Worm (Caenorhabditis elegans) whole organism, L3 larva: ENCODE measurements around the gene F54D5.15.

Source experiments
- R02D3.7 ChIP-seq: fragments of 150-350 bp; optimal IDR thresholded peaks from 2 replicates; lab custom pipeline; 2014; ENCODE audit warnings: missing biosample characterization, missing genetic modification characterization
- ZK546.5 ChIP-seq: sonication (generic microtip); optimal IDR thresholded peaks from 2 replicates; lab custom pipeline; 2017; ENCODE audit warnings: missing biosample characterization, missing genetic modification characterization
- aly-2 ChIP-seq: fragments of 150-350 bp; optimal IDR thresholded peaks from 2 replicates; lab custom pipeline; 2014; ENCODE audit warnings: missing biosample characterization, missing genetic modification characterization
- ama-1 ChIP-seq: fragments of 150-350 bp; optimal IDR thresholded peaks from 2 replicates; lab custom pipeline; 2018
- ceh-16 ChIP-seq: sonication (generic microtip); optimal IDR thresholded peaks from 2 replicates; lab custom pipeline; 2017; ENCODE audit warnings: missing biosample characterization, missing genetic modification characterization
- ceh-28 ChIP-seq: fragments of 150-350 bp; optimal IDR thresholded peaks from 2 replicates; lab custom pipeline; 2014; ENCODE audit warnings: missing biosample characterization, missing genetic modification reagents, missing genetic modification characterization
- ceh-82 ChIP-seq: fragments of 150-350 bp; optimal IDR thresholded peaks from 2 replicates; lab custom pipeline; 2014; ENCODE audit warnings: missing biosample characterization, missing genetic modification characterization
- ceh-9 ChIP-seq: sonication (generic microtip); optimal IDR thresholded peaks from 2 replicates; lab custom pipeline; 2018; ENCODE audit warnings: missing biosample characterization, missing genetic modification characterization
- daf-12 ChIP-seq: fragments of 150-350 bp; optimal IDR thresholded peaks from 2 replicates; lab custom pipeline; 2014; ENCODE audit warnings: missing biosample characterization, missing genetic modification reagents, missing genetic modification characterization
- egl-27 ChIP-seq: sonication (generic microtip); optimal IDR thresholded peaks from 4 replicates; lab custom pipeline; 2017; ENCODE audit warnings: missing biosample characterization, missing genetic modification reagents, missing genetic modification characterization
- egl-5 ChIP-seq: fragments of 150-350 bp; optimal IDR thresholded peaks from 2 replicates; lab custom pipeline; 2017; ENCODE audit warnings: missing biosample characterization, missing genetic modification reagents, missing genetic modification characterization, inconsistent platforms
- elt-1 ChIP-seq: fragments of 150-350 bp; optimal IDR thresholded peaks from 2 replicates; lab custom pipeline; 2014; ENCODE audit warnings: missing biosample characterization, missing genetic modification characterization
- elt-2 ChIP-seq: sonication (generic microtip); optimal IDR thresholded peaks from 2 replicates; lab custom pipeline; 2016; ENCODE audit warnings: missing genetic modification reagents, mild to moderate bottlenecking, missing genetic modification characterization, missing compliant biosample characterization
- elt-3 ChIP-seq, 3 experiments: fragments of 150-350 bp in 1 of 3; sonication (generic microtip) in 2 of 3; optimal IDR thresholded peaks; 2 replicates in 2 of 3; 4 replicates in 1 of 3; lab custom pipeline; 2014 to 2017; ENCODE audit warnings: missing biosample characterization in 3 of 3, missing genetic modification characterization in 3 of 3
- eor-1 ChIP-seq, 2 experiments: fragments of 150-350 bp; optimal IDR thresholded peaks; 2 replicates each; lab custom pipeline; 2014 to 2018; ENCODE audit warnings: missing biosample characterization in 2 of 2, missing genetic modification characterization in 2 of 2
- fkh-10 ChIP-seq: sonication (generic microtip); optimal IDR thresholded peaks from 2 replicates; lab custom pipeline; 2017; ENCODE audit warnings: missing biosample characterization, missing genetic modification reagents, missing genetic modification characterization
- fkh-2 ChIP-seq: fragments of 150-350 bp; optimal IDR thresholded peaks from 2 replicates; lab custom pipeline; 2014; ENCODE audit warnings: missing biosample characterization, missing genetic modification reagents, missing genetic modification characterization
- fos-1 ChIP-seq: fragments of 150-350 bp; optimal IDR thresholded peaks from 2 replicates; lab custom pipeline; 2014; ENCODE audit warnings: missing biosample characterization, missing genetic modification characterization
- hmg-11 ChIP-seq: sonication (generic microtip); optimal IDR thresholded peaks from 2 replicates; lab custom pipeline; 2016; ENCODE audit warnings: missing genetic modification characterization, missing compliant biosample characterization
- jun-1 ChIP-seq: fragments of 150-350 bp; optimal IDR thresholded peaks from 2 replicates; lab custom pipeline; 2014; ENCODE audit warnings: missing biosample characterization, missing genetic modification reagents, missing genetic modification characterization
- lin-15B ChIP-seq: fragments of 150-350 bp; optimal IDR thresholded peaks from 2 replicates; lab custom pipeline; 2014; ENCODE audit warnings: missing biosample characterization, missing genetic modification characterization
- lin-39 ChIP-seq: fragments of 150-350 bp; optimal IDR thresholded peaks from 2 replicates; lab custom pipeline; 2018; ENCODE audit warnings: missing biosample characterization, missing genetic modification reagents, missing genetic modification characterization
- lsy-12 ChIP-seq: sonication (generic microtip); optimal IDR thresholded peaks from 2 replicates; lab custom pipeline; 2016; ENCODE audit warnings: mild to moderate bottlenecking, missing genetic modification characterization, missing compliant biosample characterization
- mdl-1 ChIP-seq: fragments of 150-350 bp; optimal IDR thresholded peaks from 2 replicates; lab custom pipeline; 2014; ENCODE audit warnings: missing biosample characterization, missing genetic modification characterization
- mml-1 ChIP-seq: fragments of 150-350 bp; sonication (generic microtip); optimal IDR thresholded peaks from 3 replicates; lab custom pipeline; 2014; ENCODE audit warnings: missing biosample characterization, missing genetic modification characterization
- nfya-1 ChIP-seq: sonication (generic microtip); optimal IDR thresholded peaks from 2 replicates; lab custom pipeline; 2017; ENCODE audit warnings: missing genetic modification characterization, mild to moderate bottlenecking, missing compliant biosample characterization, antibody characterized with exemption, moderate library complexity; ENCODE audit not compliant: insufficient read depth
- nhr-11 ChIP-seq: fragments of 150-350 bp; optimal IDR thresholded peaks from 2 replicates; lab custom pipeline; 2014; ENCODE audit warnings: missing biosample characterization, missing genetic modification characterization
- nhr-12 ChIP-seq: fragments of 150-350 bp; optimal IDR thresholded peaks from 2 replicates; lab custom pipeline; 2014; ENCODE audit warnings: missing biosample characterization, missing genetic modification characterization
- nhr-23 ChIP-seq: fragments of 150-350 bp; optimal IDR thresholded peaks from 2 replicates; lab custom pipeline; 2014; ENCODE audit warnings: missing biosample characterization, missing genetic modification reagents, missing genetic modification characterization
- nhr-237 ChIP-seq: fragments of 150-350 bp; optimal IDR thresholded peaks from 2 replicates; lab custom pipeline; 2014; ENCODE audit warnings: missing biosample characterization, missing genetic modification characterization
- nhr-25 ChIP-seq: sonication (generic microtip); optimal IDR thresholded peaks from 2 replicates; lab custom pipeline; 2017; ENCODE audit warnings: missing biosample characterization, missing genetic modification characterization
- nhr-28 ChIP-seq: fragments of 150-350 bp; optimal IDR thresholded peaks from 2 replicates; lab custom pipeline; 2014; ENCODE audit warnings: missing biosample characterization, missing genetic modification characterization
- nhr-43 ChIP-seq: sonication (generic microtip); optimal IDR thresholded peaks from 2 replicates; lab custom pipeline; 2016; ENCODE audit warnings: mild to moderate bottlenecking, missing genetic modification characterization, missing compliant biosample characterization; ENCODE audit not compliant: poor library complexity, severe bottlenecking
- nhr-67 ChIP-seq: fragments of 150-350 bp; optimal IDR thresholded peaks from 2 replicates; lab custom pipeline; 2014; ENCODE audit warnings: missing biosample characterization, missing genetic modification characterization
- nhr-76 ChIP-seq: fragments of 150-350 bp; sonication (generic microtip); optimal IDR thresholded peaks from 5 replicates; lab custom pipeline; 2014; ENCODE audit warnings: missing biosample characterization, missing genetic modification characterization
- nhr-77 ChIP-seq: fragments of 150-350 bp; optimal IDR thresholded peaks from 2 replicates; lab custom pipeline; 2014; ENCODE audit warnings: missing biosample characterization, missing genetic modification characterization
- pha-4 ChIP-seq: fragments of 150-350 bp; optimal IDR thresholded peaks from 2 replicates; lab custom pipeline; 2014; ENCODE audit warnings: missing biosample characterization, missing genetic modification reagents, missing genetic modification characterization
- pqm-1 ChIP-seq: fragments of 150-350 bp; optimal IDR thresholded peaks from 2 replicates; lab custom pipeline; 2017; ENCODE audit warnings: missing biosample characterization, missing genetic modification characterization, inconsistent platforms
- sea-2 ChIP-seq: fragments of 150-350 bp; sonication (generic microtip); optimal IDR thresholded peaks from 4 replicates; lab custom pipeline; 2014; ENCODE audit warnings: missing biosample characterization, missing genetic modification reagents, missing genetic modification characterization
- skn-1 ChIP-seq: fragments of 150-350 bp; optimal IDR thresholded peaks from 2 replicates; lab custom pipeline; 2014; ENCODE audit warnings: missing biosample characterization, missing genetic modification characterization
- snpc-4 ChIP-seq: fragments of 150-350 bp; optimal IDR thresholded peaks from 2 replicates; lab custom pipeline; 2014; ENCODE audit warnings: missing biosample characterization, missing genetic modification characterization
- tbx-2 ChIP-seq: sonication (generic microtip); optimal IDR thresholded peaks from 2 replicates; lab custom pipeline; 2016; ENCODE audit warnings: mild to moderate bottlenecking, missing genetic modification characterization, missing compliant biosample characterization
- unc-39 ChIP-seq: sonication (generic microtip); optimal IDR thresholded peaks from 4 replicates; lab custom pipeline; 2017; ENCODE audit warnings: missing biosample characterization, missing genetic modification characterization
- unc-62 ChIP-seq: fragments of 150-350 bp; sonication (generic microtip); optimal IDR thresholded peaks from 4 replicates; lab custom pipeline; 2014; ENCODE audit warnings: missing biosample characterization, missing genetic modification reagents, missing genetic modification characterization
- zag-1 ChIP-seq: fragments of 150-350 bp; optimal IDR thresholded peaks from 2 replicates; lab custom pipeline; 2014; ENCODE audit warnings: missing biosample characterization, missing genetic modification characterization
- ztf-11 ChIP-seq: fragments of 150-350 bp; optimal IDR thresholded peaks from 2 replicates; lab custom pipeline; 2014; ENCODE audit warnings: missing biosample characterization, missing genetic modification characterization
- ztf-4 ChIP-seq: fragments of 150-350 bp; optimal IDR thresholded peaks from 2 replicates; lab custom pipeline; 2014; ENCODE audit warnings: missing biosample characterization, missing genetic modification characterization

F54D5.15 gene

ce11 chrII:11545299-11545951 lies 18.6 kb downstream of the F54D5.15 start, which contains the start of gene dnj-13:
Gene dnj-13 (plus strand): TSS chrII:11545701.
- TF ChIP-seq nhr-77 = peak; percentile 61
- no peak for TF ChIP-seq egl-5 (tag; lab: Kevin White, UChicago)
- peak; percentile 81 for TF ChIP-seq ceh-28 (tag; lab: Kevin White, UChicago)
- TF ChIP-seq ZK546.5 (tag; lab: Kevin White, UChicago) = peak; percentile 19
- TF ChIP-seq nfya-1 = peak; percentile 93
- TF ChIP-seq ceh-82 = peak; percentile 71
- TF ChIP-seq nhr-67 = no peak
- TF ChIP-seq elt-3 (tag; optimal IDR thresholded peaks at IDR 0.05; lab: Kevin White, UChicago) = no peak
- peak; percentile 71 for TF ChIP-seq lin-39 (tag; lab: Kevin White, UChicago)
- TF ChIP-seq nhr-28 (tag; lab: Kevin White, UChicago) = no peak
- peak; percentile 92 for TF ChIP-seq lin-15B
- no peak for TF ChIP-seq zag-1 (tag; lab: Kevin White, UChicago)
- peak; percentile 79 for TF ChIP-seq pqm-1
- TF ChIP-seq egl-27 = peak; percentile 91
- TF ChIP-seq nhr-237 (tag; lab: Kevin White, UChicago) = no peak
- peak; percentile 94 for TF ChIP-seq nhr-43 (tag; lab: Kevin White, UChicago)
- no peak for TF ChIP-seq daf-12 (tag; lab: Kevin White, UChicago)
- TF ChIP-seq ztf-4 (tag; lab: Kevin White, UChicago) = peak; percentile 72
- TF ChIP-seq tbx-2 (tag; lab: Kevin White, UChicago) = peak; percentile 84
- peak; percentile 87 for TF ChIP-seq ama-1 (lab: Kevin White, UChicago)
- TF ChIP-seq unc-39 (tag; lab: Kevin White, UChicago) = no peak
- TF ChIP-seq nhr-23 = peak; percentile 98
- no peak for TF ChIP-seq ztf-11
- no peak for TF ChIP-seq sea-2
- TF ChIP-seq ceh-16 (tag; lab: Kevin White, UChicago) = peak; percentile 30
- peak; percentile 69 for TF ChIP-seq R02D3.7 (tag; lab: Kevin White, UChicago)
- TF ChIP-seq nhr-12 (tag; lab: Kevin White, UChicago) = no peak
- peak; percentile 47 for TF ChIP-seq elt-1 (tag; lab: Kevin White, UChicago)
- TF ChIP-seq mml-1 (tag; lab: Kevin White, UChicago) = no peak
- peak; percentile 91 for TF ChIP-seq nhr-25 (tag; lab: Kevin White, UChicago)
- peak in 1 of 2 experiments; percentile 84 for TF ChIP-seq eor-1 (tag; optimal IDR thresholded peaks at IDR 0.05; lab: Kevin White, UChicago)
- TF ChIP-seq elt-2 (tag; lab: Kevin White, UChicago) = peak; percentile 83
- peak; percentile 96 for TF ChIP-seq pha-4 (tag; lab: Kevin White, UChicago)
- peak; percentile 75 for TF ChIP-seq fkh-2 (tag; lab: Kevin White, UChicago)
- TF ChIP-seq mdl-1 = peak; percentile 54
- peak; percentile 49 for TF ChIP-seq nhr-11 (tag; lab: Kevin White, UChicago)
- peak; percentile 85 for TF ChIP-seq fkh-10 (GFP tag; lab: Kevin White, UChicago)
- TF ChIP-seq skn-1 = peak; percentile 68
- TF ChIP-seq hmg-11 (tag; lab: Kevin White, UChicago) = peak; percentile 94
- TF ChIP-seq jun-1 = peak; percentile 88
- peak; percentile 98 for TF ChIP-seq lsy-12 (tag; lab: Kevin White, UChicago)
- no peak for TF ChIP-seq unc-62
- peak; percentile 45 for TF ChIP-seq nhr-76 (tag; lab: Kevin White, UChicago)
- TF ChIP-seq aly-2 (tag; lab: Kevin White, UChicago) = no peak
- no peak for TF ChIP-seq ceh-9 (tag; lab: Kevin White, UChicago)
- TF ChIP-seq snpc-4 (tag; lab: Kevin White, UChicago) = peak; percentile 73
- TF ChIP-seq fos-1 (tag; lab: Kevin White, UChicago) = peak; percentile 55
